Worm (Caenorhabditis elegans) whole organism, L4/young adult: ENCODE measurements around the gene F58B4.3.

Source experiments
- W03F9.2 ChIP-seq: fragments of 150-350 bp; optimal IDR thresholded peaks from 2 replicates; lab custom pipeline; 2014; ENCODE audit warnings: missing biosample characterization, missing genetic modification characterization
- him-1 ChIP-seq: sonication (generic microtip); optimal IDR thresholded peaks from 2 replicates; lab custom pipeline; 2016; ENCODE audit warnings: missing genotype, missing genetic modification reagents, missing genetic modification characterization, missing compliant biosample characterization

DNA sequence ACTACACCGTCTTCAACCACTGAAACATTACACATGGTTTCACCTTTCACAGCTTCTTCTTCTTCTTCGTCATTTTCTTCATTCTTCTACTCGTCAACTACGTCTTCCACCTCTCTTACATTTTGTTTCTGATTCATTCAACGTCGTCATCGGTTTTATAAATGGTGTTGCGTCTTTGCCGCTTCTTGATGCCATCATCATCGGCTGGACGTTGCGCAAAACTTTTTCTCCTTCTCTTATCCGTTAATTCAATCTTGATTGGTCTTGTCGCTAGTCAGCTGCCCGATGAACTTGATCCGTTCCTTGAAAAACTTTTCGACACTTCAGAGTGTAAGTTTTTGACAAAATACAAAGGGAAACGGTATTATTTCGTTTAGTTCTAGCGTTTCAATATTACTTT is 31.0 kb upstream of the F58B4.3 start:
- TF ChIP-seq him-1 (no peak), W03F9.2 (tag; lab: Kevin White, UChicago) (no peak)
